Worm (Caenorhabditis elegans) whole organism, young adult: Measurements from ENCODE around the gene exc-15.
A peak's percentile ranks its signal among the peaks of the same experiment; 100 is the strongest.

Source experiments
- B0019.2 ChIP-seq: fragments of 200-800 bp; sonication (Bioruptor generic); conservative IDR thresholded peaks from 2 replicates; pipeline ENCODE4 v1.3.6; 2022; ENCODE audit warnings: missing genetic modification reagents, missing genetic modification characterization, missing compliant biosample characterization
- B0336.3 ChIP-seq: fragments of 200-800 bp; sonication (Bioruptor generic); IDR thresholded peaks from 2 replicates; pipeline ENCODE4 v1.3.6; 2022; ENCODE audit warnings: missing genetic modification characterization, missing compliant biosample characterization
- C06A6.2 ChIP-seq: fragments of 200-800 bp; sonication (Bioruptor generic); conservative IDR thresholded peaks from 2 replicates; pipeline ENCODE4 v1.3.6; 2022; ENCODE audit warnings: missing genetic modification characterization, missing compliant biosample characterization
- D2030.7 ChIP-seq: fragments of 200-800 bp; sonication (Bioruptor generic); IDR thresholded peaks from 2 replicates; pipeline ENCODE4 v1.3.6; 2022; ENCODE audit warnings: missing genetic modification reagents, missing genetic modification characterization, missing compliant biosample characterization
- F10E7.11 ChIP-seq: sonication (generic microtip); optimal IDR thresholded peaks from 2 replicates; lab custom pipeline; 2017; ENCODE audit warnings: mild to moderate bottlenecking, missing genetic modification characterization, moderate library complexity, missing compliant biosample characterization
- F22D6.2 ChIP-seq: sonication (generic microtip); optimal IDR thresholded peaks from 2 replicates; lab custom pipeline; 2016; ENCODE audit warnings: mild to moderate bottlenecking, missing genetic modification characterization, missing compliant biosample characterization
- F23B12.7 ChIP-seq: sonication (generic microtip); optimal IDR thresholded peaks from 2 replicates; lab custom pipeline; 2017; ENCODE audit warnings: missing genetic modification characterization, mild to moderate bottlenecking, missing compliant biosample characterization, antibody characterized with exemption, moderate library complexity; ENCODE audit not compliant: insufficient read depth
- F49E8.2 ChIP-seq: sonication (generic microtip); optimal IDR thresholded peaks from 3 replicates; lab custom pipeline; 2017; ENCODE audit warnings: missing genetic modification characterization, mild to moderate bottlenecking, missing compliant biosample characterization, antibody characterized with exemption, moderate library complexity; ENCODE audit not compliant: insufficient read depth
- F55B11.4 ChIP-seq: sonication (generic microtip); optimal IDR thresholded peaks from 2 replicates; lab custom pipeline; 2016; ENCODE audit warnings: missing compliant biosample characterization, missing genetic modification characterization, borderline replicate concordance; ENCODE audit not compliant: insufficient read depth
- T26A5.8 ChIP-seq: sonication (generic microtip); optimal IDR thresholded peaks from 2 replicates; lab custom pipeline; 2016; ENCODE audit warnings: missing genetic modification characterization, missing compliant biosample characterization
- Y53G8AR.9 ChIP-seq: fragments of 200-800 bp; sonication (Bioruptor generic); conservative IDR thresholded peaks from 2 replicates; pipeline ENCODE4 v1.3.6; 2022; ENCODE audit warnings: missing genetic modification reagents, missing genetic modification characterization, missing compliant biosample characterization
- Y56A3A.18 ChIP-seq: fragments of 200-800 bp; sonication (Bioruptor generic); IDR thresholded peaks from 2 replicates; pipeline ENCODE4 v1.3.6; 2022; ENCODE audit warnings: missing genetic modification reagents, missing genetic modification characterization, missing compliant biosample characterization
- Y79H2A.3 ChIP-seq: fragments of 200-800 bp; sonication (Bioruptor generic); conservative IDR thresholded peaks from 2 replicates; pipeline ENCODE4 v1.3.6; 2022; ENCODE audit warnings: missing genetic modification reagents, missing genetic modification characterization, missing compliant biosample characterization
- akir-1 ChIP-seq: fragments of 200-800 bp; sonication (Bioruptor generic); optimal IDR thresholded peaks from 2 replicates; lab custom pipeline; 2018; ENCODE audit warnings: mild to moderate bottlenecking, missing genetic modification characterization, moderate library complexity, missing compliant biosample characterization
- ama-1 ChIP-seq, 3 experiments: fragments of 150-350 bp in 1 of 3; sonication (generic microtip) in 2 of 3; optimal IDR thresholded peaks; 2 replicates each; lab custom pipeline; 2014 to 2018; ENCODE audit warnings: missing biosample characterization in 2 of 3, missing genetic modification characterization in 2 of 3, missing genetic modification reagents in 2 of 3
- aptf-2 ChIP-seq: fragments of 200-800 bp; sonication (Bioruptor generic); conservative IDR thresholded peaks from 2 replicates; pipeline ENCODE4 v1.3.6; 2022; ENCODE audit warnings: missing genetic modification reagents, missing genetic modification characterization, missing compliant biosample characterization
- attf-6 ChIP-seq: fragments of 200-800 bp; sonication (Bioruptor generic); IDR thresholded peaks from 2 replicates; pipeline ENCODE4 v1.3.6; 2022; ENCODE audit warnings: missing genetic modification reagents, missing genetic modification characterization, missing compliant biosample characterization
- bed-2 ChIP-seq: fragments of 200-800 bp; sonication (Bioruptor generic); IDR thresholded peaks from 2 replicates; pipeline ENCODE4 v1.3.6; 2022; ENCODE audit warnings: missing genetic modification reagents, missing genetic modification characterization, missing compliant biosample characterization
- ceh-27 ChIP-seq: fragments of 200-800 bp; sonication (Bioruptor generic); optimal IDR thresholded peaks from 2 replicates; lab custom pipeline; 2018; ENCODE audit warnings: mild to moderate bottlenecking, missing genetic modification characterization, moderate library complexity, missing compliant biosample characterization
- ceh-79 ChIP-seq: sonication (generic microtip); optimal IDR thresholded peaks from 2 replicates; lab custom pipeline; 2017; ENCODE audit warnings: mild to moderate bottlenecking, missing genetic modification characterization, missing compliant biosample characterization
- chd-7 ChIP-seq: sonication (generic microtip); optimal IDR thresholded peaks from 2 replicates; lab custom pipeline; 2016; ENCODE audit warnings: mild to moderate bottlenecking, missing genetic modification characterization, moderate library complexity, missing compliant biosample characterization
- dox-1 ChIP-seq: fragments of 200-800 bp; sonication (Bioruptor generic); IDR thresholded peaks from 2 replicates; pipeline ENCODE4 v1.3.6; 2022; ENCODE audit warnings: missing genetic modification reagents, missing genetic modification characterization, missing compliant biosample characterization
- efl-1 ChIP-seq: fragments of 150-350 bp; optimal IDR thresholded peaks from 2 replicates; lab custom pipeline; 2014; ENCODE audit warnings: missing biosample characterization, missing genetic modification reagents, missing genetic modification characterization
- egl-18 ChIP-seq: fragments of 200-800 bp; sonication (Bioruptor generic); IDR thresholded peaks from 2 replicates; pipeline ENCODE4 v1.3.6; 2022; ENCODE audit warnings: missing genetic modification reagents, missing genetic modification characterization, missing compliant biosample characterization
- egrh-3 ChIP-seq: fragments of 200-800 bp; sonication (Bioruptor generic); IDR thresholded peaks from 2 replicates; pipeline ENCODE4 v1.3.6; 2022; ENCODE audit warnings: missing genetic modification reagents, missing genetic modification characterization, missing compliant biosample characterization
- gei-17 ChIP-seq: fragments of 200-800 bp; sonication (Bioruptor generic); optimal IDR thresholded peaks from 2 replicates; lab custom pipeline; 2018; ENCODE audit warnings: mild to moderate bottlenecking, missing genetic modification characterization, missing compliant biosample characterization
- hlh-12 ChIP-seq: sonication (generic microtip); optimal IDR thresholded peaks from 2 replicates; lab custom pipeline; 2016; ENCODE audit warnings: missing genetic modification characterization, missing compliant biosample characterization
- hrde-1 ChIP-seq: sonication (generic microtip); optimal IDR thresholded peaks from 2 replicates; lab custom pipeline; 2016; ENCODE audit warnings: missing genetic modification characterization, mild to moderate bottlenecking, missing compliant biosample characterization, moderate library complexity, missing genotype, missing genetic modification reagents, borderline replicate concordance
- hsf-1 ChIP-seq: fragments of 200-800 bp; sonication (Bioruptor generic); IDR thresholded peaks from 2 replicates; pipeline ENCODE4 v1.3.6; 2022; ENCODE audit warnings: missing genetic modification reagents, missing genetic modification characterization, missing compliant biosample characterization
- let-607 ChIP-seq, 2 experiments: fragments of 200-800 bp in 1 of 2; sonication (Bioruptor generic) in 1 of 2; sonication (generic microtip) in 1 of 2; optimal IDR thresholded peaks; 2 replicates each; lab custom pipeline; 2016 to 2018; ENCODE audit warnings: mild to moderate bottlenecking in 2 of 2, missing compliant biosample characterization in 2 of 2, missing genetic modification characterization in 2 of 2, moderate library complexity in 2 of 2, missing genotype in 1 of 2
- lin-40 ChIP-seq: sonication (generic microtip); optimal IDR thresholded peaks from 2 replicates; lab custom pipeline; 2016; ENCODE audit warnings: missing genetic modification characterization, mild to moderate bottlenecking, missing compliant biosample characterization, missing genotype, missing genetic modification reagents
- lir-1 ChIP-seq: fragments of 200-800 bp; sonication (Bioruptor generic); conservative IDR thresholded peaks from 2 replicates; pipeline ENCODE4 v1.3.6; 2022; ENCODE audit warnings: missing genetic modification reagents, missing genetic modification characterization, missing compliant biosample characterization
- madf-10 ChIP-seq: sonication (generic microtip); optimal IDR thresholded peaks from 2 replicates; lab custom pipeline; 2016; ENCODE audit warnings: mild to moderate bottlenecking, missing genetic modification characterization, missing compliant biosample characterization
- madf-6 ChIP-seq: fragments of 200-800 bp; sonication (Bioruptor generic); IDR thresholded peaks from 2 replicates; pipeline ENCODE4 v1.3.6; 2022; ENCODE audit warnings: missing genetic modification reagents, missing genetic modification characterization, missing compliant biosample characterization
- mcd-1 ChIP-seq: fragments of 200-800 bp; sonication (Bioruptor generic); IDR thresholded peaks from 2 replicates; pipeline ENCODE4 v1.3.6; 2022; ENCODE audit warnings: missing genetic modification reagents, missing genetic modification characterization, missing compliant biosample characterization
- pha-4 ChIP-seq: fragments of 150-350 bp; sonication (generic microtip); optimal IDR thresholded peaks from 2 replicates; lab custom pipeline; 2014; ENCODE audit warnings: missing biosample characterization, missing genetic modification reagents, missing genetic modification characterization
- rcor-1 ChIP-seq: fragments of 200-800 bp; sonication (Bioruptor generic); IDR thresholded peaks from 2 replicates; pipeline ENCODE4 v1.3.6; 2022; ENCODE audit warnings: missing genetic modification reagents, missing genetic modification characterization, missing compliant biosample characterization
- repo-1 ChIP-seq: sonication (generic microtip); optimal IDR thresholded peaks from 2 replicates; lab custom pipeline; 2017; ENCODE audit warnings: mild to moderate bottlenecking, missing genetic modification characterization, missing compliant biosample characterization
- sdz-38 ChIP-seq: sonication (generic microtip); optimal IDR thresholded peaks from 2 replicates; lab custom pipeline; 2016; ENCODE audit warnings: missing genotype, missing genetic modification characterization, missing compliant biosample characterization
- snpc-4 ChIP-seq, 5 experiments: fragments of 150-350 bp in 1 of 5; sonication (generic microtip) in 4 of 5; optimal IDR thresholded peaks; 2 replicates each; lab custom pipeline; 2014 to 2018; ENCODE audit warnings: missing genetic modification characterization in 5 of 5, missing biosample characterization in 3 of 5, antibody characterized with exemption in 2 of 5, mild to moderate bottlenecking in 2 of 5, missing compliant biosample characterization in 2 of 5, missing genotype in 2 of 5, moderate library complexity in 2 of 5, missing genetic modification reagents in 1 of 5
- somi-1 ChIP-seq: fragments of 200-800 bp; sonication (Bioruptor generic); optimal IDR thresholded peaks from 2 replicates; lab custom pipeline; 2018; ENCODE audit warnings: mild to moderate bottlenecking, missing genetic modification characterization, missing compliant biosample characterization
- sptf-2 ChIP-seq: fragments of 200-800 bp; sonication (Bioruptor generic); optimal IDR thresholded peaks from 2 replicates; lab custom pipeline; 2018; ENCODE audit warnings: mild to moderate bottlenecking, missing genetic modification characterization, missing compliant biosample characterization
- tbp1 ChIP-seq: fragments of 200-800 bp; sonication (Bioruptor generic); optimal IDR thresholded peaks from 2 replicates; lab custom pipeline; 2018; ENCODE audit warnings: mild to moderate bottlenecking, missing genetic modification characterization, missing compliant biosample characterization
- zim-3 ChIP-seq: sonication (generic microtip); optimal IDR thresholded peaks from 2 replicates; lab custom pipeline; 2017; ENCODE audit warnings: mild to moderate bottlenecking, missing genetic modification characterization, moderate library complexity, missing compliant biosample characterization
- ztf-18 ChIP-seq: sonication (generic microtip); optimal IDR thresholded peaks from 2 replicates; lab custom pipeline; 2016; ENCODE audit warnings: missing genotype, mild to moderate bottlenecking, missing genetic modification characterization, missing compliant biosample characterization
- ztf-22 ChIP-seq: fragments of 200-800 bp; sonication (Bioruptor generic); optimal IDR thresholded peaks from 2 replicates; lab custom pipeline; 2018; ENCODE audit warnings: mild to moderate bottlenecking, missing genetic modification characterization, moderate library complexity, missing compliant biosample characterization
- ztf-3 ChIP-seq: fragments of 200-800 bp; sonication (Bioruptor generic); optimal IDR thresholded peaks from 2 replicates; lab custom pipeline; 2018; ENCODE audit warnings: mild to moderate bottlenecking, missing genetic modification characterization, missing compliant biosample characterization

exc-15 gene

ce11 chrV:4507836-4508462, 24.7 kb downstream of the exc-15 start (continued):
- TF ChIP-seq ceh-27 (GFP tag; lab: Kevin White, UChicago) (no peak), rcor-1 (no peak), somi-1 (peak; percentile 22), hsf-1 (GFP tag; lab: Robert Waterston, UW) (no peak), ceh-79 (tag; lab: Kevin White, UChicago) (no peak), bed-2 (GFP tag; lab: Robert Waterston, UW) (no peak), Y53G8AR.9 (GFP tag; lab: Robert Waterston, UW) (no peak), pha-4 (no peak), B0019.2 (GFP tag; lab: Robert Waterston, UW) (no peak), attf-6 (GFP tag; lab: Robert Waterston, UW) (no peak), zim-3 (tag; lab: Kevin White, UChicago) (no peak), C06A6.2 (no peak), lin-40 (tag; lab: Kevin White, UChicago) (peak; percentile 19), madf-10 (tag; lab: Kevin White, UChicago) (peak; percentile 27), tbp1 (GFP tag; lab: Kevin White, UChicago) (no peak), hlh-12 (no peak), ztf-18 (no peak), F55B11.4 (tag; lab: Kevin White, UChicago) (no peak), gei-17 (no peak), mcd-1 (GFP tag; lab: Robert Waterston, UW) (0 out of 2 replicates have a peak, but pooled peaks have one; percentile 20), hrde-1 (tag; lab: Kevin White, UChicago) (no peak), F49E8.2 (tag; lab: Kevin White, UChicago) (no peak), akir-1 (GFP tag; lab: Kevin White, UChicago) (no peak), chd-7 (tag; lab: Kevin White, UChicago) (no peak), snpc-4 (GFP tag; optimal IDR thresholded peaks at IDR 0.05; lab: Kevin White, UChicago) (peak; percentile 1), snpc-4 (tag; optimal IDR thresholded peaks at IDR 0.05; lab: Kevin White, UChicago) (no peak), let-607 (tag; optimal IDR thresholded peaks at IDR 0.05; lab: Kevin White, UChicago) (no peak), repo-1 (no peak), dox-1 (no peak), sptf-2 (GFP tag; lab: Kevin White, UChicago) (no peak), ztf-3 (no peak), T26A5.8 (no peak), B0336.3 (GFP tag; lab: Robert Waterston, UW) (peak; percentile 29; the same call in 1 of the 2 replicates), lir-1 (GFP tag; lab: Robert Waterston, UW) (no peak), egl-18 (GFP tag; lab: Robert Waterston, UW) (no peak), Y79H2A.3 (GFP tag; lab: Robert Waterston, UW) (no peak), F23B12.7 (tag; lab: Kevin White, UChicago) (no peak), F10E7.11 (tag; lab: Kevin White, UChicago) (no peak), D2030.7 (GFP tag; lab: Robert Waterston, UW) (no peak), egrh-3 (GFP tag; lab: Robert Waterston, UW) (no peak), F22D6.2 (tag; lab: Kevin White, UChicago) (no peak), aptf-2 (GFP tag; lab: Robert Waterston, UW) (no peak), ama-1 (optimal IDR thresholded peaks at IDR 0.05; lab: Kevin White, UChicago) (no peak), ama-1 (GFP tag; optimal IDR thresholded peaks at IDR 0.05; lab: Kevin White, UChicago) (peak in 1 of 2 experiments; percentile 35), ztf-22 (GFP tag; lab: Kevin White, UChicago) (no peak), sdz-38 (tag; lab: Kevin White, UChicago) (no peak), efl-1 (GFP tag; lab: Kevin White, UChicago) (no peak), madf-6 (no peak), Y56A3A.18 (GFP tag; lab: Robert Waterston, UW) (no peak)
